Worm (Caenorhabditis elegans): ENCODE results near the gene fat-6.

ce11 chrIV:11916907-11917306 is 1.4 kb upstream of the fat-6 start, which contains the start of gene ZK822.10:
- TF ChIP-seq nhr-237 (tag; optimal IDR thresholded peaks at IDR 0.05) (no peak), ztf-11 (tag; optimal IDR thresholded peaks at IDR 0.05) (no peak), tbx-8 (GFP tag; optimal IDR thresholded peaks at IDR 0.05) (no peak), sptf-1 (tag; optimal IDR thresholded peaks at IDR 0.05) (no peak), pha-4 (tag; optimal IDR thresholded peaks at IDR 0.05) (no peak), blmp-1 (tag; optimal IDR thresholded peaks at IDR 0.05) (no peak), lsy-2 (tag; optimal IDR thresholded peaks at IDR 0.05) (no peak), lin-13 (tag; optimal IDR thresholded peaks at IDR 0.05) (no peak), mab-5 (tag; optimal IDR thresholded peaks at IDR 0.05) (no peak), unc-39 (tag; optimal IDR thresholded peaks at IDR 0.05) (no peak), cnd-1 (tag; optimal IDR thresholded peaks at IDR 0.05) (no peak)

All from whole organism, mixed stage, embryonic.